Worm (Caenorhabditis elegans): ENCODE data around the gene F44E2.3.

- TF ChIP-seq elt-1 (tag; optimal IDR thresholded peaks at IDR 0.05) (no peak), hmg-11 (tag; optimal IDR thresholded peaks at IDR 0.05) (no peak), nhr-77 (tag; optimal IDR thresholded peaks at IDR 0.05) (no peak), mdl-1 (tag; optimal IDR thresholded peaks at IDR 0.05) (no peak), ceh-82 (tag; optimal IDR thresholded peaks at IDR 0.05) (no peak), nhr-237 (tag; optimal IDR thresholded peaks at IDR 0.05) (no peak), tbx-2 (tag; optimal IDR thresholded peaks at IDR 0.05) (no peak), R02D3.7 (tag; optimal IDR thresholded peaks at IDR 0.05) (no peak), nhr-76 (tag; optimal IDR thresholded peaks at IDR 0.05) (no peak), ama-1 (optimal IDR thresholded peaks at IDR 0.05) (no peak), zag-1 (tag; optimal IDR thresholded peaks at IDR 0.05) (no peak), nhr-28 (tag; optimal IDR thresholded peaks at IDR 0.05) (no peak), fkh-10 (GFP tag; optimal IDR thresholded peaks at IDR 0.05) (no peak), snpc-4 (tag; optimal IDR thresholded peaks at IDR 0.05) (no peak)
These were observed 15.0 kb upstream of the F44E2.3 start for ce11 chrIII:8844137-8844536.

Measured in whole organism, L3 larva.